Fruit fly (Drosophila melanogaster) whole organism, prepupa: ENCODE data around the gene Lsd-2.
A peak's percentile ranks its signal among the peaks of the same experiment; 100 is the strongest.

ENCODE experiments used
- Blimp-1 ChIP-seq: fragments of 200-800 bp; sonication (Bioruptor generic); optimal IDR thresholded peaks from 3 replicates; lab custom pipeline; 2017; ENCODE audit warnings: missing biosample characterization, missing genetic modification characterization, mild to moderate bottlenecking, moderate library complexity, missing genetic modification reagents
- CG10631 ChIP-seq: fragments of 200-800 bp; sonication (Bioruptor generic); optimal IDR thresholded peaks from 2 replicates; lab custom pipeline; 2016; ENCODE audit warnings: missing biosample characterization, missing genetic modification characterization
- CG10669 ChIP-seq: fragments of 200-800 bp; sonication (Bioruptor generic); optimal IDR thresholded peaks from 3 replicates; lab custom pipeline; 2018; ENCODE audit warnings: missing biosample characterization, mild to moderate bottlenecking, missing genetic modification characterization, moderate library complexity
- CG11762 ChIP-seq: fragments of 200-800 bp; sonication (Bioruptor generic); optimal IDR thresholded peaks from 3 replicates; lab custom pipeline; 2016; ENCODE audit warnings: missing biosample characterization, missing genetic modification characterization; ENCODE audit not compliant: insufficient read depth
- CG15336 ChIP-seq: fragments of 200-800 bp; sonication (Bioruptor generic); IDR thresholded peaks from 2 replicates; pipeline ENCODE4 v1.3.6; 2022; ENCODE audit warnings: missing biosample characterization, missing genetic modification characterization
- CG1621 ChIP-seq: fragments of 200-800 bp; sonication (Bioruptor generic); optimal IDR thresholded peaks from 3 replicates; lab custom pipeline; 2018; ENCODE audit warnings: missing biosample characterization, mild to moderate bottlenecking, missing genetic modification characterization
- CG16779 ChIP-seq: fragments of 200-800 bp; sonication (Bioruptor generic); optimal IDR thresholded peaks from 3 replicates; lab custom pipeline; 2017; ENCODE audit warnings: missing biosample characterization, mild to moderate bottlenecking, missing genetic modification characterization
- CG3032 ChIP-seq: fragments of 200-800 bp; optimal IDR thresholded peaks from 2 replicates; lab custom pipeline; 2019; ENCODE audit warnings: missing biosample characterization, mild to moderate bottlenecking, missing genetic modification characterization, moderate library complexity
- CG31627 ChIP-seq: fragments of 200-800 bp; sonication (Bioruptor generic); optimal IDR thresholded peaks from 3 replicates; lab custom pipeline; 2016; ENCODE audit warnings: missing biosample characterization, missing genetic modification characterization
- CG32006 ChIP-seq: fragments of 200-800 bp; sonication (Bioruptor generic); optimal IDR thresholded peaks from 3 replicates; lab custom pipeline; 2017; ENCODE audit warnings: missing biosample characterization, mild to moderate bottlenecking, missing genetic modification characterization
- CG34406 ChIP-seq: fragments of 200-800 bp; sonication (Bioruptor generic); optimal IDR thresholded peaks from 3 replicates; lab custom pipeline; 2016; ENCODE audit warnings: missing biosample characterization, missing genetic modification characterization
- CG3919 ChIP-seq: fragments of 200-800 bp; sonication (Bioruptor generic); optimal IDR thresholded peaks from 3 replicates; lab custom pipeline; 2016; ENCODE audit warnings: missing biosample characterization, missing genetic modification characterization
- CG4318 ChIP-seq: fragments of 200-800 bp; sonication (Bioruptor generic); optimal IDR thresholded peaks from 3 replicates; lab custom pipeline; 2017; ENCODE audit warnings: missing biosample characterization, mild to moderate bottlenecking, missing genetic modification characterization
- CG6163 ChIP-seq: fragments of 200-800 bp; sonication (Bioruptor generic); IDR thresholded peaks from 3 replicates; pipeline ENCODE4 v1.3.6; 2022; ENCODE audit warnings: missing biosample characterization, missing genetic modification characterization
- CG6792 ChIP-seq: fragments of 200-800 bp; sonication (Bioruptor generic); optimal IDR thresholded peaks from 3 replicates; lab custom pipeline; 2016; ENCODE audit warnings: missing biosample characterization, missing genetic modification characterization
- CG6808 ChIP-seq: fragments of 200-800 bp; sonication (Bioruptor generic); optimal IDR thresholded peaks from 3 replicates; lab custom pipeline; 2017; ENCODE audit warnings: missing biosample characterization, missing genetic modification characterization, mild to moderate bottlenecking, moderate library complexity, missing genetic modification reagents
- CG6854 ChIP-seq: fragments of 200-800 bp; sonication (Bioruptor generic); optimal IDR thresholded peaks from 2 replicates; lab custom pipeline; 2017; ENCODE audit warnings: missing biosample characterization, mild to moderate bottlenecking, missing genetic modification characterization
- CG7368 ChIP-seq: fragments of 200-800 bp; sonication (Bioruptor generic); optimal IDR thresholded peaks from 3 replicates; lab custom pipeline; 2016; ENCODE audit warnings: missing biosample characterization, missing genetic modification characterization
- CG8119 ChIP-seq: fragments of 200-800 bp; sonication (Bioruptor generic); IDR thresholded peaks from 3 replicates; pipeline ENCODE4 v1.3.6; 2022; ENCODE audit warnings: missing biosample characterization, missing genetic modification characterization
- CG8319 ChIP-seq: fragments of 200-800 bp; sonication (Bioruptor generic); optimal IDR thresholded peaks from 3 replicates; lab custom pipeline; 2016; ENCODE audit warnings: missing biosample characterization, missing genetic modification characterization
- CG9139 ChIP-seq: fragments of 200-800 bp; sonication (Bioruptor generic); optimal IDR thresholded peaks from 3 replicates; lab custom pipeline; 2017; ENCODE audit warnings: missing biosample characterization, mild to moderate bottlenecking, missing genetic modification characterization
- Eip75B ChIP-seq: fragments of 200-800 bp; sonication (Bioruptor generic); optimal IDR thresholded peaks from 3 replicates; lab custom pipeline; 2016; ENCODE audit warnings: missing biosample characterization, missing genetic modification characterization
- Eip78C ChIP-seq: fragments of 200-800 bp; sonication (Bioruptor generic); peaks from one replicate; lab custom pipeline; 2016; ENCODE audit warnings: missing biosample characterization, missing genetic modification characterization
- Ets21C ChIP-seq: fragments of 200-800 bp; sonication (Bioruptor generic); optimal IDR thresholded peaks from 3 replicates; lab custom pipeline; 2016; ENCODE audit warnings: missing biosample characterization, missing genetic modification characterization
- Ets96B ChIP-seq: fragments of 200-800 bp; optimal IDR thresholded peaks from 2 replicates; lab custom pipeline; 2019; ENCODE audit warnings: missing biosample characterization, mild to moderate bottlenecking, missing genetic modification characterization, moderate library complexity
- Gug ChIP-seq: fragments of 200-800 bp; sonication (Bioruptor generic); IDR thresholded peaks from 2 replicates; pipeline ENCODE4 v1.3.6; 2022; ENCODE audit warnings: missing biosample characterization, missing genetic modification characterization
- Hr38 ChIP-seq: sonication (Bioruptor generic); optimal IDR thresholded peaks from 2 replicates; lab custom pipeline; 2016; ENCODE audit warnings: missing biosample characterization, missing genetic modification characterization
- Hr39 ChIP-seq: fragments of 200-800 bp; sonication (Bioruptor generic); optimal IDR thresholded peaks from 2 replicates; lab custom pipeline; 2016; ENCODE audit warnings: missing biosample characterization, missing genetic modification characterization
- Hr4 ChIP-seq: fragments of 200-800 bp; sonication (Bioruptor generic); optimal IDR thresholded peaks from 3 replicates; lab custom pipeline; 2016; ENCODE audit warnings: missing biosample characterization, missing genetic modification characterization
- Lpt ChIP-seq: fragments of 200-800 bp; sonication (Bioruptor generic); optimal IDR thresholded peaks from 3 replicates; lab custom pipeline; 2016; ENCODE audit warnings: missing biosample characterization, missing genetic modification characterization
- Met ChIP-seq: fragments of 200-800 bp; sonication (Bioruptor generic); optimal IDR thresholded peaks from 3 replicates; lab custom pipeline; 2016; ENCODE audit warnings: missing biosample characterization, missing genetic modification characterization
- OdsH ChIP-seq: fragments of 200-800 bp; sonication (Bioruptor generic); optimal IDR thresholded peaks from 3 replicates; lab custom pipeline; 2016; ENCODE audit warnings: missing biosample characterization, missing genetic modification characterization
- Sox14 ChIP-seq: fragments of 200-800 bp; sonication (Bioruptor generic); optimal IDR thresholded peaks from 3 replicates; lab custom pipeline; 2016; ENCODE audit warnings: missing biosample characterization, missing genetic modification characterization
- Sox15 ChIP-seq: fragments of 200-800 bp; sonication (Bioruptor generic); optimal IDR thresholded peaks from 3 replicates; lab custom pipeline; 2016; ENCODE audit warnings: missing biosample characterization, missing genetic modification characterization
- achi ChIP-seq: fragments of 200-800 bp; sonication (Bioruptor generic); optimal IDR thresholded peaks from 3 replicates; lab custom pipeline; 2016; ENCODE audit warnings: missing biosample characterization, missing genetic modification characterization
- acj6 ChIP-seq: fragments of 200-800 bp; sonication (Bioruptor generic); optimal IDR thresholded peaks from 3 replicates; lab custom pipeline; 2016; ENCODE audit warnings: missing biosample characterization, missing genetic modification characterization
- cyc ChIP-seq: fragments of 200-800 bp; sonication (Bioruptor generic); optimal IDR thresholded peaks from 3 replicates; lab custom pipeline; 2016; ENCODE audit warnings: missing biosample characterization, missing genetic modification characterization
- dsx ChIP-seq: fragments of 200-800 bp; optimal IDR thresholded peaks from 3 replicates; lab custom pipeline; 2019; ENCODE audit warnings: missing biosample characterization, mild to moderate bottlenecking, missing genetic modification characterization, moderate library complexity; ENCODE audit not compliant: poor library complexity, severe bottlenecking
- eg ChIP-seq: fragments of 200-800 bp; sonication (Bioruptor generic); IDR thresholded peaks from 3 replicates; pipeline ENCODE4 v1.3.6; 2022; ENCODE audit warnings: missing biosample characterization, missing genetic modification characterization
- fd59A ChIP-seq: fragments of 200-800 bp; sonication (Bioruptor generic); optimal IDR thresholded peaks from 2 replicates; lab custom pipeline; 2017; ENCODE audit warnings: missing biosample characterization, mild to moderate bottlenecking, missing genetic modification characterization, missing genetic modification reagents
- fkh ChIP-seq: fragments of 200-800 bp; sonication (Bioruptor generic); optimal IDR thresholded peaks from 3 replicates; lab custom pipeline; 2017; ENCODE audit warnings: missing biosample characterization, mild to moderate bottlenecking, missing genetic modification characterization, moderate library complexity
- lz ChIP-seq: fragments of 200-800 bp; sonication (Bioruptor generic); optimal IDR thresholded peaks from 3 replicates; lab custom pipeline; 2016; ENCODE audit warnings: missing biosample characterization, missing genetic modification characterization
- net ChIP-seq: fragments of 200-800 bp; sonication (Bioruptor generic); optimal IDR thresholded peaks from 3 replicates; lab custom pipeline; 2016; ENCODE audit warnings: missing biosample characterization, missing genetic modification characterization
- pdm3 ChIP-seq: fragments of 200-800 bp; sonication (Bioruptor generic); optimal IDR thresholded peaks from 3 replicates; lab custom pipeline; 2016; ENCODE audit warnings: missing biosample characterization, missing genetic modification characterization
- salr ChIP-seq, 2 experiments: fragments of 200-800 bp; sonication (Bioruptor generic); optimal IDR thresholded peaks; 3 replicates each; lab custom pipeline; 2016 to 2018; ENCODE audit warnings: missing biosample characterization in 2 of 2, missing genetic modification characterization in 2 of 2, mild to moderate bottlenecking in 1 of 2
- spab ChIP-seq: fragments of 200-800 bp; sonication (Bioruptor generic); optimal IDR thresholded peaks from 2 replicates; lab custom pipeline; 2017; ENCODE audit warnings: missing biosample characterization, mild to moderate bottlenecking, missing genetic modification characterization, missing genetic modification reagents
- svp ChIP-seq: fragments of 200-800 bp; sonication (Bioruptor generic); peaks from one replicate; lab custom pipeline; 2016; ENCODE audit warnings: missing biosample characterization, missing genetic modification characterization
- topi ChIP-seq: fragments of 200-800 bp; sonication (Bioruptor generic); optimal IDR thresholded peaks from 3 replicates; lab custom pipeline; 2016; ENCODE audit warnings: missing biosample characterization, missing genetic modification characterization

Lsd-2 gene

dm6 chrX:15095942-15096341, 19.9 kb upstream of the Lsd-2 start, which contains the start of gene CG9072:
Gene CG9072 (minus strand): TSS chrX:15096042.
- TF ChIP-seq achi (GFP tag; lab: Kevin White, UChicago) (no peak), CG3919 (GFP tag; lab: Kevin White, UChicago) (no peak), CG8319 (no peak), Sox15 (GFP tag; lab: Kevin White, UChicago) (no peak), fd59A (GFP tag; lab: Kevin White, UChicago) (no peak), Ets21C (GFP tag; lab: Kevin White, UChicago) (no peak), spab (GFP tag; lab: Kevin White, UChicago) (no peak), Hr4 (GFP tag; lab: Kevin White, UChicago) (no peak), CG34406 (GFP tag; lab: Kevin White, UChicago) (no peak), CG15336 (GFP tag; lab: Robert Waterston, UW) (no peak), lz (GFP tag; lab: Kevin White, UChicago) (no peak), Gug (no peak), CG6163 (GFP tag; lab: Robert Waterston, UW) (no peak), OdsH (GFP tag; lab: Kevin White, UChicago) (no peak), dsx (GFP tag; lab: Kevin White, UChicago) (no peak), net (no peak), Sox14 (GFP tag; lab: Kevin White, UChicago) (no peak), CG6808 (GFP tag; lab: Kevin White, UChicago) (no peak)

dm6 chrX:15091159-15091558, 15.1 kb upstream of the Lsd-2 start:
- no peak for TF ChIP-seq Ets21C (GFP tag; lab: Kevin White, UChicago)
- no peak for TF ChIP-seq CG6854 (GFP tag; lab: Kevin White, UChicago)
- TF ChIP-seq, all 60 proteins: peak for 0

DNA sequence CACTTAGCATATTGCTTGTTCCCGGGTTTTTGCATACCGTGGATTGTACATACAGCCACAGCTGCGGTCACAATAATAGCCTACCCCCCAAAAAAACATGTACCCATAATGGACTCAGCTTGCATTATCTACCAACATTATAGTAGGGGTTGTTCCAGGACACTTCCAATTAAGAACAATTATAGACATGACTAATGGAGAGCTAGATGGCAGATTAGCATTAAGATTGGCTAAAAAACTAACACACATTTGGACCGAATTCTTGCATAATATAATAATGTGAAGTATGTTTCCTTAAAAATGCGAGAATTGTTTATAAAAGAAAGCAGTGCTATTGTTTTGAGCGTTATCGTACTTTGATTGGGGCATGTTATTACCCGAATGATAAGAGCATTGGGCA, 14.4 kb upstream of the Lsd-2 start:
- no peak for TF ChIP-seq CG15336 (GFP tag; lab: Robert Waterston, UW)
- peak; percentile 3 for TF ChIP-seq Met
- TF ChIP-seq CG6854 (GFP tag; lab: Kevin White, UChicago): no peak
- TF ChIP-seq acj6 (GFP tag; lab: Kevin White, UChicago): peak; percentile 6
- no peak for TF ChIP-seq CG6163 (GFP tag; lab: Robert Waterston, UW)
- TF ChIP-seq CG4318: no peak
- TF ChIP-seq Eip75B (GFP tag; lab: Kevin White, UChicago): peak; percentile 8
- no peak for TF ChIP-seq pdm3 (GFP tag; lab: Kevin White, UChicago)
- no peak for TF ChIP-seq CG9139 (GFP tag; lab: Kevin White, UChicago)
- TF ChIP-seq cyc (GFP tag; lab: Kevin White, UChicago): no peak
- TF ChIP-seq CG7368: no peak
- no peak for TF ChIP-seq CG16779 (tag; lab: Kevin White, UChicago)
- no peak for TF ChIP-seq eg (GFP tag; lab: Robert Waterston, UW)
- TF ChIP-seq CG3032 (tag; lab: Kevin White, UChicago): no peak
- TF ChIP-seq CG1621 (tag; lab: Kevin White, UChicago): no peak
- no peak for TF ChIP-seq CG8119 (GFP tag; lab: Robert Waterston, UW)
- TF ChIP-seq svp: peak; percentile 68
- no peak for TF ChIP-seq salr (GFP tag; optimal IDR thresholded peaks at IDR 0.05; lab: Kevin White, UChicago)
- peak; percentile 10 for TF ChIP-seq topi (GFP tag; lab: Kevin White, UChicago)
- TF ChIP-seq CG10669 (GFP tag; lab: Kevin White, UChicago): peak; percentile 14
- no peak for TF ChIP-seq CG34406 (GFP tag; lab: Kevin White, UChicago)
- TF ChIP-seq Sox14 (GFP tag; lab: Kevin White, UChicago): no peak
- no peak for TF ChIP-seq Hr38 (GFP tag; lab: Kevin White, UChicago)
- peak; percentile 7 for TF ChIP-seq Hr39 (GFP tag; lab: Kevin White, UChicago)
- TF ChIP-seq CG11762 (GFP tag; lab: Kevin White, UChicago): no peak
- peak; percentile 13 for TF ChIP-seq CG31627 (GFP tag; lab: Kevin White, UChicago)
- TF ChIP-seq Eip78C: peak; percentile 34
- no peak for TF ChIP-seq dsx (GFP tag; lab: Kevin White, UChicago)
- TF ChIP-seq Lpt (GFP tag; lab: Kevin White, UChicago): no peak
- TF ChIP-seq Ets21C (GFP tag; lab: Kevin White, UChicago): no peak
- no peak for TF ChIP-seq Blimp-1 (GFP tag; lab: Kevin White, UChicago)
- TF ChIP-seq CG6792: no peak
- no peak for TF ChIP-seq fkh
- TF ChIP-seq net: no peak
- TF ChIP-seq Ets96B: no peak
- no peak for TF ChIP-seq CG10631
- TF ChIP-seq achi (GFP tag; lab: Kevin White, UChicago): no peak
- peak; percentile 21 for TF ChIP-seq CG32006 (GFP tag; lab: Kevin White, UChicago)
